5 worm cellular contexts compared by ENCODE assay signal in the genomic region with DNA sequence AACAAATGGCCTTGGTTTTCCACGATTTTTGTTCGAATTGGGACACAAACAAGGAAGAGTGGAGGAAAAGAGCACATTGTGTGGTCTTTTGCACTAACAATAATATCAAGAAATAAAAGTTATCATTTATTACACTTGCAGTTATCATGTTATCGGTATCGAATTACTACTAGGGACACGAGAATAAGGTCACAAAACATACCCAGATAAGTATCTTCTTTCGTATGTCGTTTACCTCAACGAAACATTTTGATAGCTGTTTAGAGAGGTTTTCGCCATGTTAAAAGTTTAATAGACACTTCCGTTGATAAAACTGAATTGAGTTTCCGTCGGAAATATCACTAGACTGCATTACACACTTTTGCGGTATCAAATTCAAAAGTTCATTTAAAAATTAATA.
TF ChIP-seq lines count a peak whose summit lies in the region.

No protein-coding gene starts in this region.

TF ChIP-seq in whole organism, L1 larva, 84 proteins besides CTCF, POLR2A, EP300 and RAD21:
- TF ChIP-seq lin-14 (GFP tag; optimal IDR thresholded peaks at IDR 0.05; lab: Kevin White, UChicago) (peak; percentile 50), ceh-63 (GFP tag; optimal IDR thresholded peaks at IDR 0.05; lab: Kevin White, UChicago) (no peak), nhr-11 (tag; optimal IDR thresholded peaks at IDR 0.05; lab: Kevin White, UChicago) (no peak), nhr-71 (tag; optimal IDR thresholded peaks at IDR 0.05; lab: Kevin White, UChicago) (peak; percentile 11), jun-1 (tag; optimal IDR thresholded peaks at IDR 0.05; lab: Kevin White, UChicago) (peak; percentile 2), elt-3 (tag; optimal IDR thresholded peaks at IDR 0.05; lab: Kevin White, UChicago) (peak in 4 of 6 experiments; percentile 31 to 53 (median 37)), nhr-20 (tag; optimal IDR thresholded peaks at IDR 0.05; lab: Kevin White, UChicago) (peak; percentile 13), elt-2 (tag; optimal IDR thresholded peaks at IDR 0.05; lab: Kevin White, UChicago) (peak; percentile 91), sox-4 (tag; optimal IDR thresholded peaks at IDR 0.05; lab: Kevin White, UChicago) (no peak)
TF ChIP-seq in whole organism, L1 larva: peak in this region for 6.

TF ChIP-seq in whole organism, L2 larva, 48 proteins besides CTCF, POLR2A, EP300 and RAD21:
- no peak for TF ChIP-seq zag-1 (tag; optimal IDR thresholded peaks at IDR 0.05; lab: Kevin White, UChicago)
- peak; percentile 62 for TF ChIP-seq fos-1 (tag; optimal IDR thresholded peaks at IDR 0.05; lab: Kevin White, UChicago)

TF ChIP-seq in whole organism, L3 larva, 47 proteins besides CTCF, POLR2A, EP300 and RAD21:
- TF ChIP-seq elt-2 (tag; optimal IDR thresholded peaks at IDR 0.05; lab: Kevin White, UChicago) (peak; percentile 42), fkh-10 (GFP tag; optimal IDR thresholded peaks at IDR 0.05; lab: Kevin White, UChicago) (no peak), nhr-11 (tag; optimal IDR thresholded peaks at IDR 0.05; lab: Kevin White, UChicago) (no peak), nhr-28 (tag; optimal IDR thresholded peaks at IDR 0.05; lab: Kevin White, UChicago) (no peak), lin-39 (tag; optimal IDR thresholded peaks at IDR 0.05; lab: Kevin White, UChicago) (no peak), nhr-23 (tag; optimal IDR thresholded peaks at IDR 0.05; lab: Kevin White, UChicago) (no peak), mdl-1 (tag; optimal IDR thresholded peaks at IDR 0.05; lab: Kevin White, UChicago) (no peak), hmg-11 (tag; optimal IDR thresholded peaks at IDR 0.05; lab: Kevin White, UChicago) (no peak), nhr-25 (tag; optimal IDR thresholded peaks at IDR 0.05; lab: Kevin White, UChicago) (no peak), pqm-1 (tag; optimal IDR thresholded peaks at IDR 0.05; lab: Kevin White, UChicago) (peak; percentile 19)

TF ChIP-seq in whole organism, L4 larva, 104 proteins besides CTCF, POLR2A, EP300 and RAD21:
- TF ChIP-seq daf-16 (GFP tag; optimal IDR thresholded peaks at IDR 0.05; lab: Kevin White, UChicago) (no peak), daf-16 (tag; optimal IDR thresholded peaks at IDR 0.05; lab: Kevin White, UChicago) (peak; percentile 40), saeg-2 (GFP tag; IDR thresholded peaks at IDR 0.05; lab: Robert Waterston, UW) (no peak), pqm-1 (tag; optimal IDR thresholded peaks at IDR 0.05; lab: Kevin White, UChicago) (peak; percentile 13), zfp-2 (tag; optimal IDR thresholded peaks at IDR 0.05; lab: Kevin White, UChicago) (no peak), nhr-28 (tag; optimal IDR thresholded peaks at IDR 0.05; lab: Kevin White, UChicago) (peak; percentile 30)

TF ChIP-seq in whole organism, late embryonic, 69 proteins besides CTCF, POLR2A, EP300 and RAD21:
- peak; percentile 83 for TF ChIP-seq elt-2 (tag; optimal IDR thresholded peaks at IDR 0.05; lab: Kevin White, UChicago)
- no peak for TF ChIP-seq ceh-9 (tag; optimal IDR thresholded peaks at IDR 0.05; lab: Kevin White, UChicago)
